Worm (Caenorhabditis elegans) whole organism, late embryonic: ENCODE results near the gene sec-61.A.

Experiments
- K09A11.1 ChIP-seq: sonication (generic microtip); optimal IDR thresholded peaks from 2 replicates; lab custom pipeline; 2017; ENCODE audit warnings: antibody characterized with exemption, mild to moderate bottlenecking, missing genetic modification characterization, missing compliant biosample characterization; ENCODE audit not compliant: insufficient read depth
- ceh-2 ChIP-seq: sonication (generic microtip); optimal IDR thresholded peaks from 2 replicates; lab custom pipeline; 2016; ENCODE audit warnings: missing genotype, missing genetic modification characterization, missing compliant biosample characterization
- ceh-9 ChIP-seq: sonication (generic microtip); optimal IDR thresholded peaks from 2 replicates; lab custom pipeline; 2016; ENCODE audit warnings: mild to moderate bottlenecking, missing genetic modification characterization, inconsistent platforms, missing compliant biosample characterization
- nfya-1 ChIP-seq: sonication (generic microtip); optimal IDR thresholded peaks from 2 replicates; lab custom pipeline; 2017; ENCODE audit warnings: missing genetic modification characterization, mild to moderate bottlenecking, missing compliant biosample characterization, antibody characterized with exemption, moderate library complexity
- tbx-2 ChIP-seq: sonication (generic microtip); optimal IDR thresholded peaks from 2 replicates; lab custom pipeline; 2016; ENCODE audit warnings: missing genetic modification characterization, missing compliant biosample characterization
- unc-55 ChIP-seq: sonication (generic microtip); optimal IDR thresholded peaks from 2 replicates; lab custom pipeline; 2017; ENCODE audit warnings: missing biosample characterization, missing genetic modification reagents, missing genetic modification characterization

DNA sequence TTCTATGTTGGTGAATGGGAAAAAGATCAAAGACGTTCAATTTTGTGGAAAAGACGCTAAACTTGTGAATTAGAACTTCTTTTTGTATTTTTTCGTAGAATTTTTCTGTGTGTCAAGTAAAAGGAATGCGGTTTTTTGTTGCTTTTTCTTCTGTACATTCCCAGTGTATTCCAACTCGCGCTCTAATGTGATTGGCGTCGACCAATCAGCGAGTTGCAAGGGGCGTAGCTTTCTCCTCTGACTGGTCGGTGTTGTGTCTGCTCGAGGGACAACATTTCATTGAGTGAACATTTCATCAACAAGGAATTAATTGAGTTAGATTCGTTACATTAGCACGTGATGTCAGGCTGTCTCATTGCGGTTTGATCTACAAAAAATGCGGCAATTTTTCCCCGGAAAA is 24.1 kb downstream of the sec-61.A start:
- TF ChIP-seq nfya-1 (tag; lab: Kevin White, UChicago) (peak; percentile 68), ceh-9 (tag; lab: Kevin White, UChicago) (no peak), K09A11.1 (no peak), tbx-2 (no peak), ceh-2 (tag; lab: Kevin White, UChicago) (no peak), unc-55 (GFP tag; lab: Kevin White, UChicago) (no peak)
